Fruit fly (Drosophila melanogaster) whole organism, embryonic: ENCODE data around the gene Hexo2.

ENCODE experiments used
- CG13424 ChIP-seq: fragments of 200-800 bp; sonication (Bioruptor generic); optimal IDR thresholded peaks from 2 replicates; lab custom pipeline; 2019; ENCODE audit warnings: missing biosample characterization, mild to moderate bottlenecking, missing genetic modification characterization, moderate library complexity
- CG14710 ChIP-seq: fragments of 200-800 bp; sonication (Bioruptor generic); optimal IDR thresholded peaks from 3 replicates; lab custom pipeline; 2019; ENCODE audit warnings: missing biosample characterization, mild to moderate bottlenecking, missing genetic modification characterization, moderate library complexity
- CG14860 ChIP-seq: fragments of 200-800 bp; sonication (Bioruptor generic); IDR thresholded peaks from 3 replicates; pipeline ENCODE4 v1.3.6; 2022; ENCODE audit warnings: missing biosample characterization, missing genetic modification characterization; ENCODE audit not compliant: partially characterized antibody
- CG15073 ChIP-seq: fragments of 200-800 bp; sonication (Bioruptor generic); optimal IDR thresholded peaks from 2 replicates; lab custom pipeline; 2016; ENCODE audit warnings: missing biosample characterization, missing genetic modification characterization
- CG15696 ChIP-seq: fragments of 200-800 bp; sonication (Bioruptor generic); optimal IDR thresholded peaks from 2 replicates; lab custom pipeline; 2019; ENCODE audit warnings: missing biosample characterization, mild to moderate bottlenecking, missing genetic modification characterization, moderate library complexity
- CG16813 ChIP-seq: fragments of 200-800 bp; sonication (Bioruptor generic); IDR thresholded peaks from 3 replicates; pipeline ENCODE4 v1.3.6; 2022; ENCODE audit warnings: missing biosample characterization, missing genetic modification characterization; ENCODE audit not compliant: partially characterized antibody
- CG17361 ChIP-seq: fragments of 200-800 bp; sonication (Bioruptor generic); IDR thresholded peaks from 3 replicates; pipeline ENCODE4 v1.3.6; 2022; ENCODE audit warnings: missing biosample characterization, missing genetic modification characterization
- CG18011 ChIP-seq: fragments of 200-800 bp; sonication (Bioruptor generic); optimal IDR thresholded peaks from 2 replicates; lab custom pipeline; 2017; ENCODE audit warnings: missing biosample characterization, missing genetic modification characterization, mild to moderate bottlenecking, moderate library complexity, missing genotype
- CG18262 ChIP-seq: fragments of 200-800 bp; optimal IDR thresholded peaks from 3 replicates; lab custom pipeline; 2019; ENCODE audit warnings: missing biosample characterization, mild to moderate bottlenecking, missing genetic modification characterization, moderate library complexity
- CG2712 ChIP-seq: fragments of 200-800 bp; optimal IDR thresholded peaks from 3 replicates; lab custom pipeline; 2019; ENCODE audit warnings: missing biosample characterization, mild to moderate bottlenecking, missing genetic modification characterization, moderate library complexity
- CG2889 ChIP-seq: fragments of 200-800 bp; sonication (Bioruptor generic); IDR thresholded peaks from 3 replicates; pipeline ENCODE4 v1.3.6; 2022; ENCODE audit warnings: missing biosample characterization, missing genetic modification characterization
- CG34376 ChIP-seq: fragments of 200-800 bp; sonication (Bioruptor generic); optimal IDR thresholded peaks from 2 replicates; lab custom pipeline; 2018; ENCODE audit warnings: missing biosample characterization, mild to moderate bottlenecking, missing genetic modification characterization
- CG34422 ChIP-seq: fragments of 200-800 bp; sonication (Bioruptor generic); IDR thresholded peaks from 3 replicates; pipeline ENCODE4 v1.3.6; 2022; ENCODE audit warnings: missing biosample characterization, missing genetic modification characterization
- CG3726 ChIP-seq: fragments of 200-800 bp; sonication (Bioruptor generic); IDR thresholded peaks from 3 replicates; pipeline ENCODE4, ENCODE4 v1.3.6; 2022; ENCODE audit warnings: missing biosample characterization, missing genetic modification characterization
- CG4404 ChIP-seq: fragments of 200-800 bp; sonication (Bioruptor generic); IDR thresholded peaks from 2 replicates; pipeline ENCODE4 v1.3.6; 2022; ENCODE audit warnings: missing biosample characterization, missing genetic modification characterization
- CG6791 ChIP-seq: fragments of 200-800 bp; sonication (Bioruptor generic); IDR thresholded peaks from 3 replicates; pipeline ENCODE4 v1.3.6; 2022; ENCODE audit warnings: missing biosample characterization, missing genetic modification characterization; ENCODE audit not compliant: partially characterized antibody
- CG7839 ChIP-seq: fragments of 200-800 bp; sonication (Bioruptor generic); optimal IDR thresholded peaks from 3 replicates; lab custom pipeline; 2018; ENCODE audit warnings: missing biosample characterization, mild to moderate bottlenecking, missing genetic modification characterization, moderate library complexity
- CG9609 ChIP-seq: fragments of 200-800 bp; sonication (Bioruptor generic); optimal IDR thresholded peaks from 3 replicates; lab custom pipeline; 2016; ENCODE audit warnings: missing biosample characterization, missing genetic modification characterization
- D19B ChIP-seq: fragments of 200-800 bp; sonication (Bioruptor generic); optimal IDR thresholded peaks from 2 replicates; lab custom pipeline; 2017; ENCODE audit warnings: missing biosample characterization, mild to moderate bottlenecking, missing genetic modification characterization
- ERR ChIP-seq: fragments of 200-800 bp; sonication (Bioruptor generic); optimal IDR thresholded peaks from 2 replicates; lab custom pipeline; 2016; ENCODE audit warnings: missing biosample characterization, missing genetic modification characterization
- Eip74EF ChIP-seq, 2 experiments: fragments of 200-800 bp in 1 of 2; fragments of >200 bp in 1 of 2; sonication (Bioruptor generic) in 1 of 2; optimal IDR thresholded peaks; 2 replicates each; lab custom pipeline; 2017 to 2019; ENCODE audit warnings: missing biosample characterization in 2 of 2, missing genetic modification characterization in 2 of 2, mild to moderate bottlenecking in 1 of 2, moderate library complexity in 1 of 2
- HLH4C ChIP-seq: fragments of 200-800 bp; sonication (Bioruptor generic); IDR thresholded peaks from 3 replicates; pipeline ENCODE4 v1.3.6; 2022; ENCODE audit warnings: missing biosample characterization, missing genetic modification characterization; ENCODE audit not compliant: partially characterized antibody
- Hr51 ChIP-seq, 2 experiments: fragments of 200-800 bp; sonication (Bioruptor generic); optimal IDR thresholded peaks; 2 replicates in 1 of 2; 3 replicates in 1 of 2; lab custom pipeline; 2016 to 2018; ENCODE audit warnings: missing biosample characterization in 2 of 2, missing genetic modification characterization in 2 of 2, mild to moderate bottlenecking in 1 of 2, moderate library complexity in 1 of 2
- Nf-YA ChIP-seq: fragments of 200-800 bp; sonication (Bioruptor generic); IDR thresholded peaks from 2 replicates; pipeline ENCODE4 v1.3.6; 2022; ENCODE audit warnings: missing biosample characterization, missing genetic modification characterization
- Oli ChIP-seq: fragments of 200-800 bp; sonication (Bioruptor generic); optimal IDR thresholded peaks from 2 replicates; lab custom pipeline; 2018; ENCODE audit warnings: missing biosample characterization, mild to moderate bottlenecking, missing genetic modification characterization, moderate library complexity
- Rfx ChIP-seq: fragments of 200-800 bp; sonication (Bioruptor generic); IDR thresholded peaks from 2 replicates; pipeline ENCODE4 v1.3.6; 2022; ENCODE audit warnings: missing biosample characterization, missing genetic modification characterization
- Six4 ChIP-seq: fragments of 200-800 bp; sonication (Bioruptor generic); optimal IDR thresholded peaks from 2 replicates; lab custom pipeline; 2016; ENCODE audit warnings: missing biosample characterization, missing genetic modification characterization
- Sox100B ChIP-seq: fragments of 200-800 bp; sonication (Bioruptor generic); optimal IDR thresholded peaks from 3 replicates; lab custom pipeline; 2018; ENCODE audit warnings: missing biosample characterization, mild to moderate bottlenecking, missing genetic modification characterization
- Sox102F ChIP-seq: fragments of 200-800 bp; sonication (Bioruptor generic); optimal IDR thresholded peaks from 2 replicates; lab custom pipeline; 2018; ENCODE audit warnings: missing biosample characterization, mild to moderate bottlenecking, missing genetic modification characterization, moderate library complexity
- Ssrp ChIP-seq: fragments of 200-800 bp; sonication (Bioruptor generic); optimal IDR thresholded peaks from 2 replicates; lab custom pipeline; 2018; ENCODE audit warnings: missing biosample characterization, mild to moderate bottlenecking, missing genetic modification characterization, moderate library complexity
- Vsx1 ChIP-seq: fragments of 200-800 bp; sonication (Bioruptor generic); optimal IDR thresholded peaks from 2 replicates; lab custom pipeline; 2017; ENCODE audit warnings: missing biosample characterization, mild to moderate bottlenecking, missing genetic modification characterization, missing genetic modification reagents
- ara ChIP-seq: fragments of 200-800 bp; sonication (Bioruptor generic); IDR thresholded peaks from 2 replicates; pipeline ENCODE4 v1.3.6; 2022; ENCODE audit warnings: missing biosample characterization, missing genetic modification characterization
- croc ChIP-seq: fragments of 200-800 bp; sonication (Bioruptor generic); conservative IDR thresholded peaks from 3 replicates; pipeline ENCODE4 v1.3.6; 2022; ENCODE audit warnings: missing biosample characterization, missing genetic modification characterization
- danr ChIP-seq: fragments of 200-800 bp; sonication (Bioruptor generic); IDR thresholded peaks from 2 replicates; pipeline ENCODE4 v1.3.6; 2022; ENCODE audit warnings: missing biosample characterization, missing genetic modification characterization
- disco-r ChIP-seq: fragments of 200-800 bp; sonication (Bioruptor generic); optimal IDR thresholded peaks from 2 replicates; lab custom pipeline; 2016; ENCODE audit warnings: missing biosample characterization, missing genetic modification characterization
- dmrt99B ChIP-seq: fragments of 200-800 bp; sonication (Bioruptor generic); optimal IDR thresholded peaks from 2 replicates; lab custom pipeline; 2018; ENCODE audit warnings: missing biosample characterization, mild to moderate bottlenecking, missing genetic modification characterization, moderate library complexity
- ewg ChIP-seq: fragments of 200-800 bp; sonication (Bioruptor generic); optimal IDR thresholded peaks from 3 replicates; lab custom pipeline; 2017; ENCODE audit warnings: mild to moderate bottlenecking, missing biosample characterization, missing genetic modification reagents, missing genetic modification characterization
- grau ChIP-seq: fragments of 200-800 bp; optimal IDR thresholded peaks from 3 replicates; lab custom pipeline; 2019; ENCODE audit warnings: missing biosample characterization, mild to moderate bottlenecking, missing genetic modification characterization, moderate library complexity
- grn ChIP-seq: fragments of 200-800 bp; sonication (Bioruptor generic); optimal IDR thresholded peaks from 3 replicates; lab custom pipeline; 2017; ENCODE audit warnings: missing biosample characterization, missing genetic modification characterization
- inv ChIP-seq: fragments of 200-800 bp; sonication (Bioruptor generic); IDR thresholded peaks from 2 replicates; pipeline ENCODE4 v1.3.6; 2022; ENCODE audit warnings: missing biosample characterization, missing genetic modification characterization; ENCODE audit not compliant: partially characterized antibody
- lola ChIP-seq, 3 experiments: fragments of >200 bp in 2 of 3; fragments of 200-800 bp in 1 of 3; sonication (Bioruptor generic) in 1 of 3; optimal IDR thresholded peaks; 2 replicates each; lab custom pipeline; 2017 to 2019; ENCODE audit warnings: missing biosample characterization in 3 of 3, missing genetic modification characterization in 3 of 3, mild to moderate bottlenecking in 1 of 3, moderate library complexity in 1 of 3
- mld ChIP-seq: fragments of 200-800 bp; sonication (Bioruptor generic); IDR thresholded peaks from 3 replicates; pipeline ENCODE4 v1.3.6; 2022; ENCODE audit warnings: missing biosample characterization, missing genetic modification characterization; ENCODE audit not compliant: partially characterized antibody
- pita ChIP-seq: fragments of 200-800 bp; sonication (Bioruptor generic); optimal IDR thresholded peaks from 2 replicates; lab custom pipeline; 2017; ENCODE audit warnings: missing biosample characterization, mild to moderate bottlenecking, missing genetic modification characterization
- sim ChIP-seq: fragments of 200-800 bp; sonication (Bioruptor generic); IDR thresholded peaks from 2 replicates; pipeline ENCODE4 v1.3.6; 2022; ENCODE audit warnings: missing biosample characterization, missing genetic modification characterization
- tll ChIP-seq, 2 experiments: fragments of 200-800 bp in 1 of 2; fragments of >200 bp in 1 of 2; sonication (Bioruptor generic) in 1 of 2; optimal IDR thresholded peaks; 2 replicates each; lab custom pipeline; 2017 to 2019; ENCODE audit warnings: missing biosample characterization in 2 of 2, missing genetic modification characterization in 2 of 2, mild to moderate bottlenecking in 1 of 2, moderate library complexity in 1 of 2
- tna ChIP-seq: fragments of 200-800 bp; sonication (Bioruptor generic); IDR thresholded peaks from 2 replicates; pipeline ENCODE4 v1.3.6; 2022; ENCODE audit warnings: missing biosample characterization, missing genetic modification characterization; ENCODE audit not compliant: partially characterized antibody
- vnd ChIP-seq: fragments of 200-800 bp; sonication (Bioruptor generic); IDR thresholded peaks from 3 replicates; pipeline ENCODE4 v1.3.6; 2022; ENCODE audit warnings: missing biosample characterization, missing genetic modification characterization; ENCODE audit not compliant: partially characterized antibody

Hexo2 gene

dm6 chrX:8746933-8747332 is 37.5 kb downstream of the Hexo2 start:
- TF ChIP-seq Six4 (GFP tag; lab: Kevin White, UChicago), result no peak
- TF ChIP-seq ERR (GFP tag; lab: Kevin White, UChicago), result no peak
- TF ChIP-seq disco-r (GFP tag; lab: Kevin White, UChicago), result no peak
- 0 out of 3 replicates have a peak, but pooled peaks have one; percentile 46 for TF ChIP-seq mld (GFP tag; lab: Robert Waterston, UW)
- TF ChIP-seq CG6791, result 0 out of 3 replicates have a peak, but pooled peaks have one; percentile 56
- TF ChIP-seq HLH4C (GFP tag; lab: Robert Waterston, UW), result peak; percentile 57; the same call in 2 of the 3 replicates
- 0 out of 3 replicates have a peak, but pooled peaks have one; percentile 31 for TF ChIP-seq vnd (GFP tag; lab: Robert Waterston, UW)
- TF ChIP-seq CG16813 (GFP tag; lab: Robert Waterston, UW), result peak; percentile 52
- TF ChIP-seq CG14860, result 0 out of 3 replicates have a peak, but pooled peaks have one; percentile 24
- TF ChIP-seq Ssrp (tag; lab: Kevin White, UChicago), result no peak
- no peak for TF ChIP-seq CG18011 (GFP tag; lab: Kevin White, UChicago)
- TF ChIP-seq inv (GFP tag; lab: Robert Waterston, UW), result peak; percentile 15; the same call in 1 of the 2 replicates

dm6 chrX:8747627-8748026 is 38.2 kb downstream of the Hexo2 start:
- TF ChIP-seq sim (GFP tag; lab: Robert Waterston, UW) (no peak), Eip74EF (GFP tag; optimal IDR thresholded peaks at IDR 0.05; lab: Kevin White, UChicago) (no peak), tna (GFP tag; lab: Robert Waterston, UW) (no peak), Nf-YA (GFP tag; lab: Robert Waterston, UW) (no peak), CG17361 (0 out of 3 replicates have a peak, but pooled peaks have one; percentile 16), lola (GFP tag; optimal IDR thresholded peaks at IDR 0.05; lab: Kevin White, UChicago) (peak in 1 of 3 experiments; percentile 4), ewg (GFP tag; lab: Kevin White, UChicago) (no peak), Sox102F (GFP tag; lab: Kevin White, UChicago) (peak; percentile 1), croc (GFP tag; lab: Robert Waterston, UW) (0 out of 3 replicates have a peak, but pooled peaks have one; percentile 14), CG15073 (no peak), CG3726 (GFP tag; lab: Robert Waterston, UW) (no peak), CG18262 (peak; percentile 45), CG2889 (GFP tag; lab: Robert Waterston, UW) (no peak), CG2712 (tag; lab: Kevin White, UChicago) (peak; percentile 36), D19B (GFP tag; lab: Kevin White, UChicago) (peak; percentile 7), Ssrp (tag; lab: Kevin White, UChicago) (peak; percentile 14), pita (GFP tag; lab: Kevin White, UChicago) (no peak), CG34422 (GFP tag; lab: Robert Waterston, UW) (no peak), Sox100B (GFP tag; lab: Kevin White, UChicago) (peak; percentile 22), CG15696 (tag; lab: Kevin White, UChicago) (no peak), CG34376 (no peak), CG4404 (no peak), Rfx (GFP tag; lab: Robert Waterston, UW) (no peak), Vsx1 (no peak), ara (GFP tag; lab: Robert Waterston, UW) (no peak), grn (peak; percentile 11), tll (GFP tag; optimal IDR thresholded peaks at IDR 0.05; lab: Kevin White, UChicago) (no peak), dmrt99B (tag; lab: Kevin White, UChicago) (peak; percentile 36), CG13424 (tag; lab: Kevin White, UChicago) (peak; percentile 16), CG14710 (tag; lab: Kevin White, UChicago) (peak; percentile 12), danr (GFP tag; lab: Robert Waterston, UW) (no peak), grau (tag; lab: Kevin White, UChicago) (peak; percentile 13), CG9609 (GFP tag; lab: Kevin White, UChicago) (no peak), Hr51 (GFP tag; optimal IDR thresholded peaks at IDR 0.05; lab: Kevin White, UChicago) (peak in 1 of 2 experiments; percentile 12), Oli (tag; lab: Kevin White, UChicago) (peak; percentile 6), CG7839 (tag; lab: Kevin White, UChicago) (peak; percentile 23)
